Fruit fly (Drosophila melanogaster) whole organism, embryonic: Measurements from ENCODE around the gene pug.
A peak's percentile ranks its signal among the peaks of the same experiment; 100 is the strongest.

Experiments
- Ada2b ChIP-seq: fragments of 200-800 bp; sonication (Bioruptor generic); IDR thresholded peaks from 2 replicates; pipeline ENCODE4 v1.3.6; 2022; ENCODE audit warnings: missing biosample characterization, missing genetic modification characterization
- Atf-2 ChIP-seq: fragments of 200-800 bp; sonication (Bioruptor generic); optimal IDR thresholded peaks from 2 replicates; lab custom pipeline; 2016; ENCODE audit warnings: missing biosample characterization, missing genetic modification characterization
- Atf3 ChIP-seq: fragments of 200-800 bp; sonication (Bioruptor generic); optimal IDR thresholded peaks from 3 replicates; lab custom pipeline; 2016; ENCODE audit warnings: missing biosample characterization, missing genetic modification characterization
- CG10366 ChIP-seq: fragments of 200-800 bp; sonication (Bioruptor generic); IDR thresholded peaks from 2 replicates; pipeline ENCODE4 v1.3.6; 2022; ENCODE audit warnings: missing biosample characterization, missing genetic modification characterization
- CG12104 ChIP-seq: fragments of 200-800 bp; sonication (Bioruptor generic); optimal IDR thresholded peaks from 3 replicates; lab custom pipeline; 2016; ENCODE audit warnings: missing biosample characterization, missing genetic modification characterization
- CG12299 ChIP-seq: fragments of 200-800 bp; sonication (Bioruptor generic); optimal IDR thresholded peaks from 2 replicates; lab custom pipeline; 2018; ENCODE audit warnings: missing biosample characterization, mild to moderate bottlenecking, missing genetic modification characterization
- CG13123 ChIP-seq: fragments of 200-800 bp; sonication (Bioruptor generic); optimal IDR thresholded peaks from 2 replicates; lab custom pipeline; 2016; ENCODE audit warnings: missing biosample characterization, missing genetic modification characterization
- CG13775 ChIP-seq: fragments of 200-800 bp; sonication (Bioruptor generic); optimal IDR thresholded peaks from 3 replicates; lab custom pipeline; 2017; ENCODE audit warnings: missing biosample characterization, mild to moderate bottlenecking, missing genetic modification characterization
- CG14441 ChIP-seq: fragments of 200-800 bp; sonication (Bioruptor generic); IDR thresholded peaks from 2 replicates; pipeline ENCODE4 v1.3.6; 2022; ENCODE audit warnings: missing biosample characterization, missing genetic modification characterization
- CG15601 ChIP-seq: fragments of 200-800 bp; sonication (Bioruptor generic); optimal IDR thresholded peaks from 3 replicates; lab custom pipeline; 2019; ENCODE audit warnings: missing biosample characterization, mild to moderate bottlenecking, missing genetic modification characterization, moderate library complexity
- CG17359 ChIP-seq: fragments of 200-800 bp; sonication (Bioruptor generic); optimal IDR thresholded peaks from 3 replicates; lab custom pipeline; 2018; ENCODE audit warnings: missing biosample characterization, mild to moderate bottlenecking, missing genetic modification characterization, moderate library complexity
- CG1792 ChIP-seq: fragments of 200-800 bp; sonication (Bioruptor generic); optimal IDR thresholded peaks from 2 replicates; lab custom pipeline; 2016; ENCODE audit warnings: missing biosample characterization, missing genetic modification characterization
- CG18476 ChIP-seq: fragments of 200-800 bp; sonication (Bioruptor generic); optimal IDR thresholded peaks from 2 replicates; lab custom pipeline; 2016; ENCODE audit warnings: missing biosample characterization, mild to moderate bottlenecking, missing genetic modification characterization
- CG18619 ChIP-seq: fragments of 200-800 bp; sonication (Bioruptor generic); optimal IDR thresholded peaks from 3 replicates; lab custom pipeline; 2017; ENCODE audit warnings: missing biosample characterization, mild to moderate bottlenecking, missing genetic modification characterization
- CG18764 ChIP-seq: fragments of 200-800 bp; sonication (Bioruptor generic); optimal IDR thresholded peaks from 3 replicates; lab custom pipeline; 2016; ENCODE audit warnings: missing biosample characterization, missing genetic modification characterization
- CG2120 ChIP-seq: fragments of 200-800 bp; sonication (Bioruptor generic); optimal IDR thresholded peaks from 3 replicates; lab custom pipeline; 2016; ENCODE audit warnings: missing biosample characterization, missing genetic modification characterization
- CG3163 ChIP-seq: fragments of 200-800 bp; sonication (Bioruptor generic); optimal IDR thresholded peaks from 3 replicates; lab custom pipeline; 2016; ENCODE audit warnings: missing biosample characterization, missing genetic modification characterization
- CG32772 ChIP-seq: fragments of 200-800 bp; sonication (Bioruptor generic); IDR thresholded peaks from 2 replicates; pipeline ENCODE4 v1.3.6; 2022; ENCODE audit warnings: missing biosample characterization, missing genetic modification characterization
- CG33213 ChIP-seq: fragments of 200-800 bp; sonication (Bioruptor generic); optimal IDR thresholded peaks from 3 replicates; lab custom pipeline; 2016; ENCODE audit warnings: missing biosample characterization, missing genetic modification characterization
- CG34376 ChIP-seq: fragments of 200-800 bp; sonication (Bioruptor generic); optimal IDR thresholded peaks from 2 replicates; lab custom pipeline; 2018; ENCODE audit warnings: missing biosample characterization, mild to moderate bottlenecking, missing genetic modification characterization
- CG4730 ChIP-seq: fragments of 200-800 bp; sonication (Bioruptor generic); IDR thresholded peaks from 2 replicates; pipeline ENCODE4 v1.3.6; 2022; ENCODE audit warnings: missing biosample characterization, missing genetic modification characterization
- CG5180 ChIP-seq: fragments of 200-800 bp; sonication (Bioruptor generic); optimal IDR thresholded peaks from 3 replicates; lab custom pipeline; 2017; ENCODE audit warnings: missing biosample characterization, missing genetic modification characterization, mild to moderate bottlenecking, moderate library complexity, missing genetic modification reagents
- CG7372 ChIP-seq: fragments of 200-800 bp; sonication (Bioruptor generic); IDR thresholded peaks from 2 replicates; pipeline ENCODE4 v1.3.6; 2022; ENCODE audit warnings: missing biosample characterization, missing genetic modification characterization
- CG8478 ChIP-seq: fragments of >200 bp; optimal IDR thresholded peaks from 2 replicates; lab custom pipeline; 2018
- CG9437 ChIP-seq: fragments of 200-800 bp; sonication (Bioruptor generic); optimal IDR thresholded peaks from 2 replicates; lab custom pipeline; 2018; ENCODE audit warnings: missing biosample characterization, mild to moderate bottlenecking, missing genetic modification characterization
- CG9932 ChIP-seq: fragments of 200-800 bp; sonication (Bioruptor generic); IDR thresholded peaks from 2 replicates; pipeline ENCODE4 v1.3.6; 2022; ENCODE audit warnings: missing biosample characterization, missing genetic modification characterization
- Dad ChIP-seq: fragments of 200-800 bp; sonication (Bioruptor generic); optimal IDR thresholded peaks from 3 replicates; lab custom pipeline; 2016; ENCODE audit warnings: missing biosample characterization, missing genetic modification characterization
- HLH4C ChIP-seq: fragments of 200-800 bp; sonication (Bioruptor generic); IDR thresholded peaks from 3 replicates; pipeline ENCODE4 v1.3.6; 2022; ENCODE audit warnings: missing biosample characterization, missing genetic modification characterization; ENCODE audit not compliant: partially characterized antibody
- HLHmδ ChIP-seq: fragments of 200-800 bp; sonication (Bioruptor generic); optimal IDR thresholded peaks from 2 replicates; lab custom pipeline; 2018; ENCODE audit warnings: missing biosample characterization, mild to moderate bottlenecking, missing genetic modification characterization, moderate library complexity
- Nf-YC ChIP-seq: fragments of 200-800 bp; optimal IDR thresholded peaks from 3 replicates; lab custom pipeline; 2019; ENCODE audit warnings: missing biosample characterization, mild to moderate bottlenecking, missing genetic modification characterization, moderate library complexity
- Pdp1 ChIP-seq, 2 experiments: fragments of 200-800 bp; sonication (Bioruptor generic); optimal IDR thresholded peaks; 3 replicates each; lab custom pipeline; 2016; ENCODE audit warnings: missing biosample characterization in 2 of 2, missing genetic modification characterization in 2 of 2, mild to moderate bottlenecking in 1 of 2, moderate library complexity in 1 of 2
- Taf1 ChIP-seq: fragments of 200-800 bp; sonication (Bioruptor generic); IDR thresholded peaks from 2 replicates; pipeline ENCODE4 v1.3.6; 2022; ENCODE audit warnings: missing biosample characterization, missing genetic modification characterization
- amos ChIP-seq: fragments of 200-800 bp; sonication (Bioruptor generic); IDR thresholded peaks from 2 replicates; pipeline ENCODE4 v1.3.6; 2022; ENCODE audit warnings: missing biosample characterization, missing genetic modification characterization; ENCODE audit not compliant: partially characterized antibody
- ash1 ChIP-seq: fragments of 200-800 bp; sonication (Bioruptor generic); optimal IDR thresholded peaks from 2 replicates; lab custom pipeline; 2018; ENCODE audit warnings: missing biosample characterization, mild to moderate bottlenecking, missing genetic modification characterization
- btn ChIP-seq: fragments of 200-800 bp; sonication (Bioruptor generic); optimal IDR thresholded peaks from 2 replicates; lab custom pipeline; 2016; ENCODE audit warnings: missing biosample characterization, missing genetic modification characterization
- cas ChIP-seq: fragments of 200-800 bp; sonication (Bioruptor generic); IDR thresholded peaks from 2 replicates; pipeline ENCODE4 v1.3.6; 2022; ENCODE audit warnings: missing biosample characterization, missing genetic modification characterization
- chm ChIP-seq: fragments of 200-800 bp; sonication (Bioruptor generic); IDR thresholded peaks from 2 replicates; pipeline ENCODE4 v1.3.6; 2022; ENCODE audit warnings: missing biosample characterization, missing genetic modification characterization
- ftz-f1 ChIP-seq: fragments of 200-800 bp; sonication (Bioruptor generic); optimal IDR thresholded peaks from 2 replicates; lab custom pipeline; 2016; ENCODE audit warnings: missing biosample characterization, missing genetic modification characterization
- gce ChIP-seq: fragments of 200-800 bp; sonication (Bioruptor generic); IDR thresholded peaks from 3 replicates; pipeline ENCODE4 v1.3.6; 2022; ENCODE audit warnings: missing biosample characterization, missing genetic modification characterization
- her ChIP-seq: fragments of 200-800 bp; sonication (Bioruptor generic); optimal IDR thresholded peaks from 2 replicates; lab custom pipeline; 2016; ENCODE audit warnings: missing biosample characterization, missing genetic modification characterization
- jing ChIP-seq: fragments of 200-800 bp; sonication (Bioruptor generic); optimal IDR thresholded peaks from 2 replicates; lab custom pipeline; 2018; ENCODE audit warnings: missing biosample characterization, mild to moderate bottlenecking, missing genetic modification characterization
- lilli ChIP-seq: fragments of 200-800 bp; sonication (Bioruptor generic); optimal IDR thresholded peaks from 3 replicates; lab custom pipeline; 2016; ENCODE audit warnings: missing biosample characterization, missing genetic modification characterization
- lola ChIP-seq, 3 experiments: fragments of >200 bp in 2 of 3; fragments of 200-800 bp in 1 of 3; sonication (Bioruptor generic) in 1 of 3; optimal IDR thresholded peaks; 2 replicates each; lab custom pipeline; 2017 to 2019; ENCODE audit warnings: missing biosample characterization in 3 of 3, missing genetic modification characterization in 3 of 3, mild to moderate bottlenecking in 1 of 3, moderate library complexity in 1 of 3
- mld ChIP-seq: fragments of 200-800 bp; sonication (Bioruptor generic); IDR thresholded peaks from 3 replicates; pipeline ENCODE4 v1.3.6; 2022; ENCODE audit warnings: missing biosample characterization, missing genetic modification characterization; ENCODE audit not compliant: partially characterized antibody
- oc ChIP-seq: fragments of 200-800 bp; sonication (Bioruptor generic); optimal IDR thresholded peaks from 2 replicates; lab custom pipeline; 2018; ENCODE audit warnings: missing biosample characterization, mild to moderate bottlenecking, missing genetic modification characterization, moderate library complexity
- pho ChIP-seq: fragments of 200-800 bp; sonication (Bioruptor generic); optimal IDR thresholded peaks from 2 replicates; lab custom pipeline; 2016; ENCODE audit warnings: missing biosample characterization, missing genetic modification characterization
- pnt ChIP-seq: fragments of 200-800 bp; sonication (Bioruptor generic); optimal IDR thresholded peaks from 3 replicates; lab custom pipeline; 2016; ENCODE audit warnings: missing biosample characterization, missing genetic modification characterization
- ro ChIP-seq: fragments of 200-800 bp; sonication (Bioruptor generic); IDR thresholded peaks from 2 replicates; pipeline ENCODE4 v1.3.6; 2022; ENCODE audit warnings: missing biosample characterization, missing genetic modification characterization
- sc ChIP-seq, 3 experiments: fragments of >200 bp in 2 of 3; fragments of 200-800 bp in 1 of 3; sonication (Bioruptor generic) in 1 of 3; optimal IDR thresholded peaks; 2 replicates in 2 of 3; 3 replicates in 1 of 3; lab custom pipeline; 2017; ENCODE audit warnings: mild to moderate bottlenecking in 1 of 3, missing biosample characterization in 1 of 3, missing genetic modification characterization in 1 of 3, missing genetic modification reagents in 1 of 3
- sd ChIP-seq: fragments of 200-800 bp; sonication (Bioruptor generic); optimal IDR thresholded peaks from 3 replicates; lab custom pipeline; 2018; ENCODE audit warnings: missing biosample characterization, mild to moderate bottlenecking, missing genetic modification characterization, moderate library complexity
- z ChIP-seq: fragments of 200-800 bp; sonication (Bioruptor generic); IDR thresholded peaks from 3 replicates; pipeline ENCODE4 v1.3.6; 2022; ENCODE audit warnings: missing biosample characterization, missing genetic modification characterization

Gene pug

DNA sequence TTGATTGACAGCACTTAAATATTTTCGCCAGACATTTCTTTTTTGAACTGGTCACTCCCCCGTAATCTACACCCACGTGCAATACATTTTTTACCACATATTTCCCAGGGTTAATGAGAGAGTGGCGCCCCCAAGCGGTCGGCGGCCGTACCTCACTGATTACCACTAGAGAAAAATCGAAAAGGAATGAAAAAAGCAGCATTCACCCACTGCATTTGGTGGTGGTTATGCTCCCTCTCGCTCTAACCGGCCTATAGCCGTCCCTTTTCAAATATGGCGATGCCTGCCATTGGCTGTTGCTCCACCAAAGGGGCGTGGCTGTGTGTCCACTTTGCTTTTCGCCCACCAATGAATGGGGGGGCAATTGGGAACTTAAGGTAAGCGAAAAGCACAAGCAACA lies 31.4 kb upstream of the pug start (continued):
- TF ChIP-seq her (GFP tag; lab: Kevin White, UChicago) (peak; percentile 17), CG8478 (peak; percentile 87), gce (GFP tag; lab: Robert Waterston, UW) (peak; percentile 77; the same call in 2 of the 3 replicates), jing (GFP tag; lab: Kevin White, UChicago) (peak; percentile 81), CG17359 (tag; lab: Kevin White, UChicago) (peak; percentile 53), CG10366 (peak; percentile 32; the same call in 1 of the 2 replicates), CG9932 (GFP tag; lab: Robert Waterston, UW) (no peak), ftz-f1 (GFP tag; lab: Kevin White, UChicago) (no peak), CG2120 (GFP tag; lab: Kevin White, UChicago) (no peak), CG1792 (no peak), pho (GFP tag; lab: Kevin White, UChicago) (no peak), oc (tag; lab: Kevin White, UChicago) (peak; percentile 74), CG7372 (GFP tag; lab: Robert Waterston, UW) (no peak), CG34376 (GFP tag; lab: Kevin White, UChicago) (peak; percentile 41), HLHmδ (GFP tag; lab: Kevin White, UChicago) (peak; percentile 85), CG12299 (no peak), HLH4C (GFP tag; lab: Robert Waterston, UW) (no peak), lilli (no peak), Atf3 (GFP tag; lab: Kevin White, UChicago) (peak; percentile 46), mld (GFP tag; lab: Robert Waterston, UW) (no peak), Nf-YC (tag; lab: Kevin White, UChicago) (peak; percentile 100), CG18476 (GFP tag; lab: Kevin White, UChicago) (no peak), lola (GFP tag; optimal IDR thresholded peaks at IDR 0.05; lab: Kevin White, UChicago) (peak in 1 of 3 experiments; percentile 17), chm (GFP tag; lab: Robert Waterston, UW) (peak; percentile 85), Dad (GFP tag; lab: Kevin White, UChicago) (peak; percentile 34), CG9437 (GFP tag; lab: Kevin White, UChicago) (peak; percentile 23), CG33213 (GFP tag; lab: Kevin White, UChicago) (no peak), Atf-2 (GFP tag; lab: Kevin White, UChicago) (no peak), pnt (no peak), CG12104 (GFP tag; lab: Kevin White, UChicago) (no peak), CG32772 (GFP tag; lab: Robert Waterston, UW) (peak; percentile 64; the same call in 1 of the 2 replicates), btn (GFP tag; lab: Kevin White, UChicago) (no peak), CG3163 (GFP tag; lab: Kevin White, UChicago) (no peak), CG15601 (peak; percentile 63), CG14441 (no peak), CG5180 (GFP tag; lab: Kevin White, UChicago) (peak; percentile 45), ash1 (GFP tag; lab: Kevin White, UChicago) (peak; percentile 88), CG18619 (peak; percentile 25), CG18764 (GFP tag; lab: Kevin White, UChicago) (peak; percentile 20), CG4730 (GFP tag; lab: Robert Waterston, UW) (peak; percentile 50; the same call in 1 of the 2 replicates), CG13123 (GFP tag; lab: Kevin White, UChicago) (no peak), z (GFP tag; lab: Robert Waterston, UW) (no peak; the same call in 2 of the 3 replicates), sc (optimal IDR thresholded peaks at IDR 0.05; lab: Kevin White, UChicago) (no peak), sc (GFP tag; optimal IDR thresholded peaks at IDR 0.05; lab: Kevin White, UChicago) (peak; percentile 71), ro (no peak), Pdp1 (GFP tag; optimal IDR thresholded peaks at IDR 0.05; lab: Kevin White, UChicago) (no peak), amos (GFP tag; lab: Robert Waterston, UW) (no peak), Ada2b (GFP tag; lab: Robert Waterston, UW) (0 out of 2 replicates have a peak, but pooled peaks have one; percentile 34), CG13775 (GFP tag; lab: Kevin White, UChicago) (peak; percentile 55), cas (GFP tag; lab: Robert Waterston, UW) (no peak), Taf1 (GFP tag; lab: Robert Waterston, UW) (no peak), sd (peak; percentile 50)
